Fruit fly (Drosophila melanogaster): Measurements from ENCODE around the gene CG13616.

dm6 chr3R:24357698-24358097 lies 35.0 kb upstream of the CG13616 start, which contains the start of gene Golgin84:
- TF ChIP-seq psq (optimal IDR thresholded peaks at IDR 0.05) (no peak), Sin3A (optimal IDR thresholded peaks at IDR 0.05) (no peak), insv (optimal IDR thresholded peaks at IDR 0.05) (no peak), h (optimal IDR thresholded peaks at IDR 0.05) (no peak)

Data from Kc167 (cell line).